Worm (Caenorhabditis elegans): ENCODE data around the gene mec-4.

DNA sequence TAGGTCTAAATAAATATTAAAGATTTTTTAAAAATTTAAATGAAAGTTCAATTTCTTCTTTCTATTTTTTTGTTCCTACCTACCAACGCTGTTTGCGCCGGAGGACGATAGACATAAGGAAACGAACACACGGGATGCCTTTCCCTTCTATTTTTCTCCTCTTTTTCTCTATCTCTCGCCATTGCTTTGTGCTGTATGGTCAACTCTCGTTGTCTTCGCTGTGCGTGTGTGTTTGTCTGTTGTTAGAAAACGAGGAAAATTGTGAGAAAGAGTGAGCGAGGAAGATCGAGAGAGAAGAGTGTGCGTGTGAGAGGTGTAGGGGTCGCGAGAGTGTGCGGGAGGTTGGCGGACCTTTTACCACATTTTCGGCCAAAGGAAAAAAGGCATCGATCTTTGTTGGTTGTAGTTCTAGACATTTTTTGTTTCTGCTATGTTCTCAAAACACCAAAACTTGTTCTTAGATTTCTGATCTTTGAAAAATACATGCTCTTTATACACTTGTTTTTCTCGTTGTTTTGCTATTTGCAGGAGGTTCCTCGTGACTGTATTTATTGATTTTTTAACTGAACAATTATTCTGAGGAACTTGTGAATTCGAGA is 7.8 kb downstream of the mec-4 start:
- no peak for TF ChIP-seq ama-1 (optimal IDR thresholded peaks at IDR 0.05)
- no peak for TF ChIP-seq nhr-11 (tag; optimal IDR thresholded peaks at IDR 0.05)
- TF ChIP-seq rnt-1 (tag; optimal IDR thresholded peaks at IDR 0.05) = no peak
- peak; percentile 20 for TF ChIP-seq elt-2 (tag; optimal IDR thresholded peaks at IDR 0.05)
- TF ChIP-seq dve-1 (tag; optimal IDR thresholded peaks at IDR 0.05) = no peak
- no peak for TF ChIP-seq pqm-1 (tag; optimal IDR thresholded peaks at IDR 0.05)
- no peak for TF ChIP-seq pha-4 (tag; optimal IDR thresholded peaks at IDR 0.05)
- peak; percentile 29 for TF ChIP-seq pros-1 (tag; optimal IDR thresholded peaks at IDR 0.05)
- TF ChIP-seq che-1 (tag; optimal IDR thresholded peaks at IDR 0.05) = no peak
